Fruit fly (Drosophila melanogaster) whole organism, adult: Measurements from ENCODE around the gene Taf2.
A peak's percentile ranks its signal among the peaks of the same experiment; 100 is the strongest.

Experiments used
- CG14711 ChIP-seq: fragments of 200-800 bp; sonication (Bioruptor generic); optimal IDR thresholded peaks from 2 replicates; lab custom pipeline; 2018; ENCODE audit warnings: missing biosample characterization, mild to moderate bottlenecking, missing genetic modification characterization, moderate library complexity
- CG33017 ChIP-seq: fragments of 200-800 bp; sonication (Bioruptor generic); optimal IDR thresholded peaks from 2 replicates; lab custom pipeline; 2018; ENCODE audit warnings: missing biosample characterization, mild to moderate bottlenecking, missing genetic modification characterization, moderate library complexity
- Hr96 ChIP-seq: fragments of 200-800 bp; sonication (Bioruptor generic); optimal IDR thresholded peaks from 2 replicates; lab custom pipeline; 2016; ENCODE audit warnings: missing biosample characterization, missing genetic modification characterization
- Mnt ChIP-seq: fragments of 200-800 bp; sonication (Bioruptor generic); optimal IDR thresholded peaks from 2 replicates; lab custom pipeline; 2016; ENCODE audit warnings: missing biosample characterization, mild to moderate bottlenecking, missing genetic modification characterization
- ovo ChIP-seq: fragments of 200-800 bp; sonication (Bioruptor generic); optimal IDR thresholded peaks from 2 replicates; lab custom pipeline; 2016; ENCODE audit warnings: missing biosample characterization, missing genetic modification characterization
- pad ChIP-seq: fragments of 200-800 bp; sonication (Bioruptor generic); optimal IDR thresholded peaks from 3 replicates; lab custom pipeline; 2017; ENCODE audit warnings: missing biosample characterization, missing genetic modification characterization, mild to moderate bottlenecking, moderate library complexity, missing genetic modification reagents
- tj ChIP-seq: fragments of 200-800 bp; sonication (Bioruptor generic); optimal IDR thresholded peaks from 3 replicates; lab custom pipeline; 2017; ENCODE audit warnings: missing biosample characterization, mild to moderate bottlenecking, missing genetic modification characterization, moderate library complexity

DNA sequence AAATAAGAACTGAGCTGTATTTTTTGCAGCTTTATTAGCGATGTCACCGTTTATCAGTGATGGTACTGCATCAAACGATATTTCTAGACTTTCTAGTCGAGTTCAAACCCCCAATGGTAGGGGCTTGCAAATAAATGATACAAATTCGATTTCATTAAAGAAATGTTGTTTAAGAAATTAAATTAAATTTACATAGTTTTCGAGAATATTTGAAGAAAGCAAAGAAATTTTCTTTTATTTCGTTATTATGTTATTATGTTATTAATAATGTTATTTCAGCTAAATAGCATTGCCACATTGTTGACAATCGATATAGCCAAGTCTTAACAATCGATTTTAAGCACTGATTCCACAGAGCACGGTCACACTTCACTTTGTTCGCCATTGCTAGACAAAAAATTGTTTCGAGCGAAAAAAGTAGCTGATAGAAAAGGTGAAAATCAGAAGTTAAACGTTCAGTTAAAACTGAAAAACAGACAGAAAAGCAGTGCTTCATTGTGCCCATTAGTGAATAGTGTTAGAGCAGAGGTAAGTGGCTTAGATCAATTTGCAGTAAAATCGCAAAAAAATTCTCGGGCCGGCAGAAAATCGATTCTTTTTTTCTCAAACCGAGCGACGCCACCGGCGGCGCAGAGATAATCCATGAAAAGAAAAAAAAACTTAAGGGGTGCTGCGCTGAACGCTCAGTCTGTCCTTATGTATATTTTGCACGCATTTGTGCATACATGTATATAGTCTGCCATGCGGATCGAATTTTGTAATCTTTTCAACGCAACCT, 24.0 kb downstream of the Taf2 start, which contains the start of the genes iPLA2-VIA and Ciz1:
- no peak for TF ChIP-seq ovo (GFP tag; lab: Kevin White, UChicago)
- peak; percentile 19 for TF ChIP-seq pad
- no peak for TF ChIP-seq CG33017 (tag; lab: Kevin White, UChicago)
- peak; percentile 36 for TF ChIP-seq Mnt (GFP tag; lab: Kevin White, UChicago)
- TF ChIP-seq Hr96 (GFP tag; lab: Kevin White, UChicago), result no peak
- TF ChIP-seq CG14711 (tag; lab: Kevin White, UChicago), result peak; percentile 5
- peak; percentile 12 for TF ChIP-seq tj (GFP tag; lab: Kevin White, UChicago)
